Worm (Caenorhabditis elegans): ENCODE data around the gene col-78.

ce11 chrII:9176523-9176922, 24.2 kb downstream of the col-78 start:
- TF ChIP-seq pha-4 (tag; optimal IDR thresholded peaks at IDR 0.05) (no peak), mec-3 (tag; optimal IDR thresholded peaks at IDR 0.05; ENCODE audit: borderline replicate concordance) (no peak), ceh-31 (tag; optimal IDR thresholded peaks at IDR 0.05) (no peak), ama-1 (optimal IDR thresholded peaks at IDR 0.05) (no peak), ceh-9 (tag; optimal IDR thresholded peaks at IDR 0.05) (no peak), fax-1 (tag; optimal IDR thresholded peaks at IDR 0.05) (no peak), ztf-16 (tag; optimal IDR thresholded peaks at IDR 0.05) (no peak)

Measured in whole organism, late embryonic.